Fruit fly (Drosophila melanogaster): ENCODE measurements around the gene Hez.

The Hez gene

dm6 chr3L:9853140-9853746, 41.3 kb downstream of the Hez start:
- TF ChIP-seq achi (GFP tag; optimal IDR thresholded peaks at IDR 0.05) (peak; percentile 6), Sox102F (GFP tag; optimal IDR thresholded peaks at IDR 0.05) (peak; percentile 55), Eip78C (GFP tag) (peak; percentile 54), CG11902 (GFP tag; optimal IDR thresholded peaks at IDR 0.05) (no peak), Met (GFP tag; optimal IDR thresholded peaks at IDR 0.05) (peak; percentile 7), fd59A (GFP tag; optimal IDR thresholded peaks at IDR 0.05) (peak; percentile 13), CG1621 (tag; optimal IDR thresholded peaks at IDR 0.05) (peak; percentile 73), Sox14 (GFP tag; optimal IDR thresholded peaks at IDR 0.05) (peak; percentile 31), Ets96B (tag; optimal IDR thresholded peaks at IDR 0.05) (peak; percentile 8), CG8632 (GFP tag; optimal IDR thresholded peaks at IDR 0.05) (peak; percentile 11), CG3032 (tag; optimal IDR thresholded peaks at IDR 0.05) (peak; percentile 29), CG9139 (GFP tag; optimal IDR thresholded peaks at IDR 0.05) (no peak), dsx (GFP tag; optimal IDR thresholded peaks at IDR 0.05; ENCODE audit: poor library complexity, severe bottlenecking) (peak; percentile 87), salr (GFP tag; optimal IDR thresholded peaks at IDR 0.05) (no peak), ss (GFP tag; optimal IDR thresholded peaks at IDR 0.05) (peak; percentile 40 to 43), Blimp-1 (GFP tag; optimal IDR thresholded peaks at IDR 0.05) (peak; percentile 87), CG34406 (GFP tag; optimal IDR thresholded peaks at IDR 0.05) (no peak), CG32006 (GFP tag; optimal IDR thresholded peaks at IDR 0.05) (no peak)

dm6 chr3L:9851000-9851671, 43.4 kb downstream of the Hez start:
- no peak for TF ChIP-seq CG6854 (GFP tag; optimal IDR thresholded peaks at IDR 0.05)
- peak; percentile 10 for TF ChIP-seq esn (GFP tag; optimal IDR thresholded peaks at IDR 0.05)
- TF ChIP-seq Met (GFP tag; optimal IDR thresholded peaks at IDR 0.05): peak; percentile 16
- peak; percentile 19 for TF ChIP-seq pdm3 (GFP tag; optimal IDR thresholded peaks at IDR 0.05)
- TF ChIP-seq lz (GFP tag; optimal IDR thresholded peaks at IDR 0.05): no peak
- no peak for TF ChIP-seq CG9139 (GFP tag; optimal IDR thresholded peaks at IDR 0.05)
- TF ChIP-seq Eip78C (GFP tag): peak; percentile 56
- TF ChIP-seq Hr38 (GFP tag; optimal IDR thresholded peaks at IDR 0.05): no peak
- no peak for TF ChIP-seq salr (GFP tag; optimal IDR thresholded peaks at IDR 0.05)
- no peak for TF ChIP-seq CG6163 (GFP tag; IDR thresholded peaks at IDR 0.05)
- TF ChIP-seq CG10631 (GFP tag; optimal IDR thresholded peaks at IDR 0.05): peak; percentile 25
- TF ChIP-seq svp (GFP tag): peak; percentile 85
- no peak for TF ChIP-seq Lpt (GFP tag; optimal IDR thresholded peaks at IDR 0.05)
- TF ChIP-seq Hr39 (GFP tag; optimal IDR thresholded peaks at IDR 0.05): no peak
- peak; percentile 1 for TF ChIP-seq topi (GFP tag; optimal IDR thresholded peaks at IDR 0.05)
- TF ChIP-seq CG3032 (tag; optimal IDR thresholded peaks at IDR 0.05): peak; percentile 5
- TF ChIP-seq Sox102F (GFP tag; optimal IDR thresholded peaks at IDR 0.05): no peak
- no peak for TF ChIP-seq eg (GFP tag; IDR thresholded peaks at IDR 0.05)
- no peak for TF ChIP-seq Eip93F (GFP tag; optimal IDR thresholded peaks at IDR 0.05)
- TF ChIP-seq CG4318 (GFP tag; optimal IDR thresholded peaks at IDR 0.05): no peak
- peak; percentile 0 for TF ChIP-seq Ets96B (tag; optimal IDR thresholded peaks at IDR 0.05)
- TF ChIP-seq fd59A (GFP tag; optimal IDR thresholded peaks at IDR 0.05): no peak
- peak; percentile 8 for TF ChIP-seq OdsH (GFP tag; optimal IDR thresholded peaks at IDR 0.05)
- no peak for TF ChIP-seq Gug (GFP tag; IDR thresholded peaks at IDR 0.05)
- peak; percentile 3 for TF ChIP-seq Sox14 (GFP tag; optimal IDR thresholded peaks at IDR 0.05)
- TF ChIP-seq CG34406 (GFP tag; optimal IDR thresholded peaks at IDR 0.05): no peak

- no peak for TF ChIP-seq CG9139 (GFP tag; optimal IDR thresholded peaks at IDR 0.05)
- no peak for TF ChIP-seq acj6 (GFP tag; optimal IDR thresholded peaks at IDR 0.05)
- no peak for TF ChIP-seq Smox (GFP tag; optimal IDR thresholded peaks at IDR 0.05)
- TF ChIP-seq CG6792 (GFP tag; optimal IDR thresholded peaks at IDR 0.05): no peak
- no peak for TF ChIP-seq CG3919 (GFP tag; optimal IDR thresholded peaks at IDR 0.05)
- TF ChIP-seq dac (GFP tag; optimal IDR thresholded peaks at IDR 0.05): no peak
- no peak for TF ChIP-seq CG15336 (GFP tag; IDR thresholded peaks at IDR 0.05)
- no peak for TF ChIP-seq Eip78C (GFP tag)
- no peak for TF ChIP-seq salr (GFP tag; optimal IDR thresholded peaks at IDR 0.05)
- no peak for TF ChIP-seq Sox15 (GFP tag; optimal IDR thresholded peaks at IDR 0.05)
- no peak for TF ChIP-seq CG6808 (GFP tag; optimal IDR thresholded peaks at IDR 0.05)
These were observed 44.4 kb downstream of the Hez start for dm6 chr3L:9850114-9850513.

Data from whole organism, prepupa.